Fruit fly (Drosophila melanogaster): Measurements from ENCODE around the gene Arp5.

Arp5 gene

DNA sequence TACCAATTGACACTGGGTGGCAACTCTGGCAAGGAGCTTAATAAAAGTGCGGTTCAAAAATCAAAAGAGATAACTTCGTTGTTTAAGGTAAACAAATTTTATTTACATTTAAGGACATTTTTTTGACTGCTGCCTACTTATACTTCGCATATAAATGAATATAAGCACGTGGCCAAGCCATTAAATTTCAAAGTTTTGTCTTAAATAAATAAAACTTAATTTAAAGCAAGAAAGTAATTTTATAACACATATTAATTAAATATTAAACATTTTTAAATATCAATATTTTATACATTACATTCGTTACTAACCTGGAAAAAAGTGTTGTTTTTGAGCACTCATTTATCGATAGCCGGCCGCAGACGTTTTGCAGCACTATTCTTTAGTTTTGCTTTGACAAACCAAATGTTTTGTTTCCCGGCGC, 3.4 kb downstream of the Arp5 start, which contains the start of the genes CG12321 and MED17 (continued):
- TF ChIP-seq pum (GFP tag; optimal IDR thresholded peaks at IDR 0.05) (peak; percentile 31), CG3163 (GFP tag; optimal IDR thresholded peaks at IDR 0.05) (peak; percentile 41), CG12769 (tag; optimal IDR thresholded peaks at IDR 0.05) (no peak), stwl (tag; optimal IDR thresholded peaks at IDR 0.05) (peak; percentile 75), Doc2 (GFP tag; IDR thresholded peaks at IDR 0.05) (0 out of 2 replicates have a peak, but pooled peaks have one; percentile 57), CG7556 (GFP tag; optimal IDR thresholded peaks at IDR 0.05) (peak; percentile 85), CG18011 (GFP tag; optimal IDR thresholded peaks at IDR 0.05) (peak; percentile 81), fd102C (GFP tag; optimal IDR thresholded peaks at IDR 0.05) (no peak), zen2 (GFP tag; IDR thresholded peaks at IDR 0.05; ENCODE audit: partially characterized antibody) (no peak), H2.0 (GFP tag; IDR thresholded peaks at IDR 0.05) (peak; percentile 81), maf-S (GFP tag; optimal IDR thresholded peaks at IDR 0.05) (no peak), luna (GFP tag; optimal IDR thresholded peaks at IDR 0.05) (no peak), Antp (GFP tag; optimal IDR thresholded peaks at IDR 0.05) (peak; percentile 19), gcm2 (GFP tag; optimal IDR thresholded peaks at IDR 0.05) (peak; percentile 62), Ptx1 (GFP tag; IDR thresholded peaks at IDR 0.05) (peak; percentile 93), ewg (GFP tag; optimal IDR thresholded peaks at IDR 0.05) (peak; percentile 82), unc-4 (GFP tag; IDR thresholded peaks at IDR 0.05; ENCODE audit: partially characterized antibody) (peak; percentile 31; the same call in 1 of the 2 replicates), lov (optimal IDR thresholded peaks at IDR 0.05) (no peak), lov (GFP tag; IDR thresholded peaks at IDR 0.05) (peak; percentile 74; the same call in 1 of the 3 replicates), CG2678 (tag; optimal IDR thresholded peaks at IDR 0.05) (peak; percentile 90), CG7963 (GFP tag; IDR thresholded peaks at IDR 0.05; ENCODE audit: partially characterized antibody) (no peak), Rfx (GFP tag; IDR thresholded peaks at IDR 0.05) (peak; percentile 96), tup (GFP tag; optimal IDR thresholded peaks at IDR 0.05) (peak; percentile 71), pb (GFP tag; optimal IDR thresholded peaks at IDR 0.05) (no peak), CG3995 (GFP tag; optimal IDR thresholded peaks at IDR 0.05) (peak; percentile 27), CG15269 (tag; optimal IDR thresholded peaks at IDR 0.05) (peak; percentile 89), kah (GFP tag; optimal IDR thresholded peaks at IDR 0.05) (peak; percentile 37), sr (GFP tag; IDR thresholded peaks at IDR 0.05) (no peak), knrl (GFP tag; IDR thresholded peaks at IDR 0.05; ENCODE audit: partially characterized antibody) (0 out of 3 replicates have a peak, but pooled peaks have one; percentile 14), kay (GFP tag; optimal IDR thresholded peaks at IDR 0.05) (peak; percentile 59), cato (GFP tag; optimal IDR thresholded peaks at IDR 0.05; ENCODE audit: borderline replicate concordance) (peak; percentile 79), CG4328 (GFP tag; optimal IDR thresholded peaks at IDR 0.05) (peak; percentile 78), unpg (GFP tag; optimal IDR thresholded peaks at IDR 0.05) (peak; percentile 84), Aef1 (GFP tag; IDR thresholded peaks at IDR 0.05) (peak; percentile 90), Atf-2 (GFP tag; optimal IDR thresholded peaks at IDR 0.05) (peak; percentile 29), CG6813 (GFP tag; optimal IDR thresholded peaks at IDR 0.05) (peak; percentile 42), Pdp1 (GFP tag; optimal IDR thresholded peaks at IDR 0.05) (peak; percentile 55 to 57), Lim3 (GFP tag; IDR thresholded peaks at IDR 0.05) (peak; percentile 64; the same call in 1 of the 2 replicates), CG8089 (GFP tag; optimal IDR thresholded peaks at IDR 0.05) (peak; percentile 40), sens-2 (GFP tag; IDR thresholded peaks at IDR 0.05) (no peak; the same call in 1 of the 2 replicates), Spps (tag; optimal IDR thresholded peaks at IDR 0.05) (peak; percentile 57), sisA (GFP tag; IDR thresholded peaks at IDR 0.05) (peak; percentile 90), ind (GFP tag; optimal IDR thresholded peaks at IDR 0.05) (peak; percentile 92), B-H2 (GFP tag; optimal IDR thresholded peaks at IDR 0.05) (peak; percentile 88), Side (GFP tag; optimal IDR thresholded peaks at IDR 0.05) (peak; percentile 4), CG7372 (GFP tag; IDR thresholded peaks at IDR 0.05) (peak; percentile 87), CG14441 (GFP tag; IDR thresholded peaks at IDR 0.05) (peak; percentile 82; the same call in 1 of the 2 replicates), ara (GFP tag; IDR thresholded peaks at IDR 0.05) (peak; percentile 60), jigr1 (GFP tag; IDR thresholded peaks at IDR 0.05) (peak; percentile 56; the same call in 1 of the 3 replicates), br (optimal IDR thresholded peaks at IDR 0.05) (no peak), Deaf1 (tag; optimal IDR thresholded peaks at IDR 0.05) (no peak)
